Worm (Caenorhabditis elegans): ENCODE results near the gene ubl-1.
A peak's percentile ranks its signal among the peaks of the same experiment; 100 is the strongest.

ubl-1 gene

DNA sequence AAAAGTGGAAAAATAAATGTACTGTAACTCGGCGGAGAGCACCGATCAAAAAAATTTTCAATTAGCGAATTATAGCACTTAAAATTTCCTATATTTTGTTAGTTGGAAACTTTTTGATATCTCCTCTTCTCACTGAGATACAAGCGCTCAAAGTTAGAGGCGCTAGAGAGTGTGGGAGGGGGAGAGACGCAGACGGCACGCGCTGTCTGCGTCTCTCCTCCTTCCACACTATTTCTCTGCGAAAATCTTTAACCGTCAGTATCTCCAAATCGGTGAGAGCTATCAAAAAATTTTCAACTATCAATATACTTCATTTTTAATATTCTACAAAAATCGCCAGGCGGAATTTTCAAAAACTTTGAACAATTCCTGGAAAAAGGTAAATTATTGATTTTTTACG is 1.3 kb upstream of the ubl-1 start:
- TF ChIP-seq efl-1 (optimal IDR thresholded peaks at IDR 0.05) (no peak), efl-1 (GFP tag; optimal IDR thresholded peaks at IDR 0.05 in 1 of 2) (peak in 1 of 2 experiments; percentile 49), nhr-237 (tag; optimal IDR thresholded peaks at IDR 0.05) (no peak)

- TF ChIP-seq ama-1 (optimal IDR thresholded peaks at IDR 0.05): no peak
- TF ChIP-seq sptf-1 (tag; optimal IDR thresholded peaks at IDR 0.05): no peak
- TF ChIP-seq lsy-2 (tag; optimal IDR thresholded peaks at IDR 0.05): peak in 1 of 2 experiments; percentile 58
- peak in 1 of 2 experiments; percentile 3 for TF ChIP-seq efl-1 (optimal IDR thresholded peaks at IDR 0.05)
- peak in 1 of 2 experiments; percentile 92 for TF ChIP-seq efl-1 (GFP tag; optimal IDR thresholded peaks at IDR 0.05 in 1 of 2)
- no peak for TF ChIP-seq lin-39 (tag; optimal IDR thresholded peaks at IDR 0.05)
- TF ChIP-seq alr-1 (tag; optimal IDR thresholded peaks at IDR 0.05; ENCODE audit: borderline replicate concordance): peak; percentile 68
- TF ChIP-seq grh-1 (GFP tag; IDR thresholded peaks at IDR 0.05): no peak
- peak; percentile 25 for TF ChIP-seq nhr-77 (tag; optimal IDR thresholded peaks at IDR 0.05)
- TF ChIP-seq pax-3 (tag; optimal IDR thresholded peaks at IDR 0.05): no peak
- peak; percentile 13 for TF ChIP-seq fos-1 (tag; optimal IDR thresholded peaks at IDR 0.05)
Observed at ce11 chrIII:3069101-3069500, 991 bp downstream of the ubl-1 start.

DNA sequence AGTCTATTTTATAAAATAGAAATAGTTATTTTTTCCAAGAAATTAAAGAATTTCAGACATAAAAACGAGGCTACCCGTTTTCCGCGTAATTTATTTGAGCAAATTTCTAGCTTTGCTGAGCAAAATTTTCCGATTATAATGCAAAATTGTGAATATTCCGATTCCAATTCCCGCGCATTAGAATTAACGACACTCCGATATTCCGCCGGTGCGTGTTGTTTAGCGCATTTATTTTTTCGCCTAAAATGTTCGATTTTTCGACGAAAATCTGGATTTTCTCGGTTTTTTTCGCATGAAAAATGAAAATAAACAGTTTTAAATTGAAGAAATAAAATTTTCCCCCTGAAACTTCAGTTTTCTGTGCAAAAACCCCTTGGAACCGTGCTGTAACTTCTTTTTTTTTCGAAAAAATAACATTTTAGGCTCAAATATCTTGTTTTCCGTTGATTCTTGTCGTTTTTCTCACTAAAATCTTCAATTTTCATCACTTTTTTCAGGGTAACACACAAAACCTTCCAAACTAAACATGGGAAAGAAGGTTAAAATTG is 2.0 kb downstream of the ubl-1 start, which contains the start of gene H06I04.3:
Gene H06I04.3 (plus strand): TSS at position 498 of the 548 bp plus-strand sequence.
- no peak for TF ChIP-seq unc-98 (GFP tag; IDR thresholded peaks at IDR 0.05)
- peak; percentile 45 to 88 for TF ChIP-seq efl-1 (optimal IDR thresholded peaks at IDR 0.05)
- TF ChIP-seq efl-1 (GFP tag; optimal IDR thresholded peaks at IDR 0.05 in 1 of 2): peak; percentile 91 to 99
- peak; percentile 39 for TF ChIP-seq mep-1 (tag; optimal IDR thresholded peaks at IDR 0.05)
- TF ChIP-seq dpl-1 (GFP tag; optimal IDR thresholded peaks at IDR 0.05): peak; percentile 77 to 91 (median 85)
- peak; percentile 83 to 93 for TF ChIP-seq lin-35 (GFP tag; optimal IDR thresholded peaks at IDR 0.05)
- peak; percentile 20 for TF ChIP-seq blmp-1 (tag; optimal IDR thresholded peaks at IDR 0.05)
- TF ChIP-seq ceh-82 (tag; optimal IDR thresholded peaks at IDR 0.05): peak in 2 of 3 experiments; percentile 27 to 34
- no peak for TF ChIP-seq hlh-4 (tag; optimal IDR thresholded peaks at IDR 0.05)
- TF ChIP-seq skn-1 (tag; optimal IDR thresholded peaks at IDR 0.05): peak; percentile 28
- peak; percentile 34 for TF ChIP-seq tbx-2 (tag; optimal IDR thresholded peaks at IDR 0.05)
- TF ChIP-seq pqm-1 (tag; optimal IDR thresholded peaks at IDR 0.05): no peak
- TF ChIP-seq F16B12.6 (tag; optimal IDR thresholded peaks at IDR 0.05): no peak
- no peak for TF ChIP-seq isw-1 (GFP tag; IDR thresholded peaks at IDR 0.05)
- TF ChIP-seq lsy-2 (tag; optimal IDR thresholded peaks at IDR 0.05): peak; percentile 27 to 79

DNA sequence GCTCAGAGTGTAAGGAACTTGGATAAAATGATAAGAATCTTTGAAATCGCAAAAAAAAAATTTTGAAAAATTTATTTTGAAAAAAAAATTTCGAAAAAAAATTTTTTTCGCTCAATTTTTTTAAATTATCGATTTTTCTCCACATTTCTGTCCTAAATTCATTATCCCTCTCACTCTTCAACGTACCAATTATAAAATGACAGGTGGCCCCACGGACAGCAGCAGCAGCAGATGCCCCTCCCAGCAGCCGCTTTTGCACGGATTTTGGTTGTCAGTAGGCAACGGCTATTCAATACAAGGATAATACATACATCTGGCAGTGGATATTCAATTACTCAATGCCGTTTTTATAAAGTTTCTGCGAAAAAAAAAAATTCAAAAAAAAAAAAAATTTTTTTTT is 18.4 kb downstream of the ubl-1 start, which contains the start of gene sft-1:
Gene sft-1 (plus strand): TSS at position 201 of the 400 bp plus-strand sequence.
- no peak for TF ChIP-seq nhr-237 (tag; optimal IDR thresholded peaks at IDR 0.05)
- TF ChIP-seq efl-1 (optimal IDR thresholded peaks at IDR 0.05): no peak
- peak in 1 of 2 experiments; percentile 51 for TF ChIP-seq efl-1 (GFP tag; optimal IDR thresholded peaks at IDR 0.05 in 1 of 2)

DNA sequence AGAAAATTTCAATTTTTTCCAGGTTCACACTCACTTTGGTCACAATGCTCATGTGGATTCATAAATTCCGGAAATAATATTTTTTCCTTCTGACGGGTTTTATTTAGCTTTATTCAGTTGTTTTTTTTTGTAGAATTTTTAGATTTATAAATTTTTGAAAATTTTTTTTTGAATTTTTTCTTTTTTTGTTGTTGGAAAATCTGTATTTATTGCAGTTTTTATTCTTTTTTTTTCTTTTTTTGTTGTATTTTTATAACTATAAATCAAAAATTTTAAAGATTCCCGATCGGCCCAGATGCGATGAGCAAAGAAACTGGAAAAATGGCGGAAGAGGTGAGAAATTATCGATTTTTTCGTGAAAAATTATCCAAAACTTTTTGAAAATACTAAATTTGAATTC is 23.5 kb downstream of the ubl-1 start, which contains the start of gene ccep-135:
Gene ccep-135 (plus strand): TSS at position 301 of the 400 bp plus-strand sequence.
- no peak for TF ChIP-seq ztf-4 (tag; optimal IDR thresholded peaks at IDR 0.05)
- TF ChIP-seq rnt-1 (tag; optimal IDR thresholded peaks at IDR 0.05): no peak
- no peak for TF ChIP-seq fkh-10 (GFP tag; optimal IDR thresholded peaks at IDR 0.05)
- no peak for TF ChIP-seq lin-13 (GFP tag; optimal IDR thresholded peaks at IDR 0.05)

DNA sequence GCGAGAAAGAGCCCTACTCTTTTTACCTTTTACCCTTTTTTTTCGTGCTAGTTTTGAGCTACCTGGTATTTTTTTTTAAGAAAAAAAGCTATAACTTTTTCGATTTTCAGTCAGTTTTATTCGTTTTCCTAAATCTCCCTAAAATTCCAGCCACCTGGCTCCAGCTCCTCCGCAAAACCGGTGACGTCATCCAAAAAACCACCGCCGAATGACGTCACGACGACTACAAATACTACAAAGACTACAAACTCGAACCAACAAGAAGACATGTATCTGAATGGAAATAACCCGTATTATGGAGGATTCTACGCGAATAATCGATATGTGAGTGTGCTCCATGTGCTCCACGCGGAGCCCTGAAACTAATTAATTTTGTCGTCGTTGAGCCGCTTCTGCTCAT is 26.6 kb downstream of the ubl-1 start:
- TF ChIP-seq nhr-76 (tag; optimal IDR thresholded peaks at IDR 0.05) (no peak), sptf-1 (tag; optimal IDR thresholded peaks at IDR 0.05) (no peak), aha-1 (tag; optimal IDR thresholded peaks at IDR 0.05) (no peak), elt-3 (tag; optimal IDR thresholded peaks at IDR 0.05) (no peak), C34B4.2 (tag; optimal IDR thresholded peaks at IDR 0.05) (no peak), grh-1 (GFP tag; IDR thresholded peaks at IDR 0.05) (no peak), mab-9 (GFP tag; IDR thresholded peaks at IDR 0.05) (no peak), fos-1 (tag; optimal IDR thresholded peaks at IDR 0.05) (no peak)
